Fruit fly (Drosophila melanogaster): Measurements from ENCODE around the gene CG17104.

Gene CG17104

DNA sequence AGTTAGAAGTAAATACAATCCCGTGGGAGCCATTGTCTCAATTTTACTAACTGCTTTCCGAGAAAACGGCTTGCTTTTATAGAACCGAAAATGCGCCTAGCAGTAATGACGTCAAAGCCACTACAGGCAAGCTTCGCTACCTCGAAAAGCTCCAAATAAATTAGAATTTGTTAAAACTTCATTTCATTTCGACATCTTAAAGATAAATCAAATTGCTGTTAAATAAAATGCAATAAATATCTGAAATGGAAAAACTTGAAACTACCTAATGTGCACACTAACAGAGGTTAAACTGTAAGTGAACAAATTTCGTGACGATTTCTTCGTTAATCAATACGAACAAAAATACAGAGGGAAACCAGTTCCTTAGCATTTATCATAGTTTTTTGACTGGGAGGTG lies 21.0 kb downstream of the CG17104 start, which contains the start of gene CG7300 (continued):
- no peak for TF ChIP-seq CG7963 (GFP tag; IDR thresholded peaks at IDR 0.05; ENCODE audit: partially characterized antibody)
- no peak for TF ChIP-seq Neu2 (GFP tag; optimal IDR thresholded peaks at IDR 0.05; ENCODE audit: borderline replicate concordance)
- TF ChIP-seq CG8089 (GFP tag; optimal IDR thresholded peaks at IDR 0.05): no peak
- TF ChIP-seq gce (GFP tag; IDR thresholded peaks at IDR 0.05): no peak
- TF ChIP-seq crp (GFP tag; optimal IDR thresholded peaks at IDR 0.05): no peak
- peak; percentile 26 for TF ChIP-seq scrt (GFP tag; optimal IDR thresholded peaks at IDR 0.05)
- TF ChIP-seq ttk (GFP tag; IDR thresholded peaks at IDR 0.05): no peak; the same call in 1 of the 2 replicates
- no peak for TF ChIP-seq CG43689 (GFP tag; IDR thresholded peaks at IDR 0.05)
- TF ChIP-seq CG7372 (GFP tag; IDR thresholded peaks at IDR 0.05): peak; percentile 58; the same call in 1 of the 2 replicates
- TF ChIP-seq CG5180 (GFP tag; optimal IDR thresholded peaks at IDR 0.05): no peak
- peak; percentile 29 for TF ChIP-seq ems (GFP tag; optimal IDR thresholded peaks at IDR 0.05)
- peak; percentile 39 for TF ChIP-seq Chrac-16 (GFP tag; optimal IDR thresholded peaks at IDR 0.05)
- TF ChIP-seq CG30431 (GFP tag; optimal IDR thresholded peaks at IDR 0.05): peak; percentile 9
- TF ChIP-seq CG11247 (GFP tag; IDR thresholded peaks at IDR 0.05): peak; percentile 70
- no peak for TF ChIP-seq CG6791 (GFP tag; IDR thresholded peaks at IDR 0.05; ENCODE audit: partially characterized antibody)
- peak; percentile 50 for TF ChIP-seq tin (GFP tag; optimal IDR thresholded peaks at IDR 0.05)
- peak; percentile 78 for TF ChIP-seq lmd (GFP tag; IDR thresholded peaks at IDR 0.05)
- TF ChIP-seq CG4404 (GFP tag; IDR thresholded peaks at IDR 0.05): no peak
- TF ChIP-seq CG18262 (tag; optimal IDR thresholded peaks at IDR 0.05): peak; percentile 59
- no peak for TF ChIP-seq Optix (GFP tag; IDR thresholded peaks at IDR 0.05)
- TF ChIP-seq nmo (GFP tag; optimal IDR thresholded peaks at IDR 0.05): peak; percentile 59
- no peak for TF ChIP-seq hth (optimal IDR thresholded peaks at IDR 0.05)
- TF ChIP-seq CG4854 (GFP tag; optimal IDR thresholded peaks at IDR 0.05): peak; percentile 36
- peak; percentile 11 for TF ChIP-seq D19B (GFP tag; optimal IDR thresholded peaks at IDR 0.05)
- TF ChIP-seq Hr39 (optimal IDR thresholded peaks at IDR 0.05): no peak
- TF ChIP-seq CG16815 (GFP tag; optimal IDR thresholded peaks at IDR 0.05): peak; percentile 15
- peak; percentile 28 for TF ChIP-seq CG9609 (GFP tag; optimal IDR thresholded peaks at IDR 0.05)
- TF ChIP-seq Aef1 (GFP tag; IDR thresholded peaks at IDR 0.05): peak; percentile 57; the same call in 2 of the 3 replicates
- no peak for TF ChIP-seq dan (GFP tag; IDR thresholded peaks at IDR 0.05)
- no peak for TF ChIP-seq ab (GFP tag; optimal IDR thresholded peaks at IDR 0.05)
- TF ChIP-seq CG7357 (GFP tag; IDR thresholded peaks at IDR 0.05): peak; percentile 60; the same call in 1 of the 3 replicates
- TF ChIP-seq chif (GFP tag; optimal IDR thresholded peaks at IDR 0.05): peak; percentile 26 to 40
- TF ChIP-seq Sox102F (GFP tag; optimal IDR thresholded peaks at IDR 0.05): peak; percentile 64
- peak; percentile 18 for TF ChIP-seq tio (GFP tag; optimal IDR thresholded peaks at IDR 0.05)
- TF ChIP-seq br (optimal IDR thresholded peaks at IDR 0.05): no peak
- TF ChIP-seq CG8924 (tag; optimal IDR thresholded peaks at IDR 0.05): peak; percentile 36
- no peak for TF ChIP-seq CG18476 (GFP tag; optimal IDR thresholded peaks at IDR 0.05)
- TF ChIP-seq CG7745 (tag; optimal IDR thresholded peaks at IDR 0.05): no peak
- TF ChIP-seq CG17186 (GFP tag; optimal IDR thresholded peaks at IDR 0.05): no peak
- TF ChIP-seq fd96Cb (tag; optimal IDR thresholded peaks at IDR 0.05): peak; percentile 52
- TF ChIP-seq Doc2 (GFP tag; IDR thresholded peaks at IDR 0.05): no peak
- 0 out of 3 replicates have a peak, but pooled peaks have one; percentile 10 for TF ChIP-seq H15 (GFP tag; IDR thresholded peaks at IDR 0.05)
- peak; percentile 49 for TF ChIP-seq CG14441 (GFP tag; IDR thresholded peaks at IDR 0.05)
- TF ChIP-seq HLH54F (GFP tag; optimal IDR thresholded peaks at IDR 0.05): peak; percentile 21
- no peak for TF ChIP-seq sim (GFP tag; IDR thresholded peaks at IDR 0.05)
- no peak for TF ChIP-seq pum (GFP tag; optimal IDR thresholded peaks at IDR 0.05)
- peak; percentile 56 for TF ChIP-seq Xbp1 (GFP tag; optimal IDR thresholded peaks at IDR 0.05)
- no peak for TF ChIP-seq emc (GFP tag; optimal IDR thresholded peaks at IDR 0.05)
- TF ChIP-seq zen (tag; optimal IDR thresholded peaks at IDR 0.05): no peak
- peak; percentile 57 for TF ChIP-seq Oli (tag; optimal IDR thresholded peaks at IDR 0.05)
- TF ChIP-seq gem (tag; optimal IDR thresholded peaks at IDR 0.05): peak; percentile 77
- no peak for TF ChIP-seq CG16813 (GFP tag; IDR thresholded peaks at IDR 0.05; ENCODE audit: partially characterized antibody)
